Worm (Caenorhabditis elegans) whole organism, midembryonic: ENCODE data around the gene VM106R.1.

Experiments
- T22C8.4 ChIP-seq: fragments of 200-800 bp; sonication (Bioruptor generic); IDR thresholded peaks from 2 replicates; pipeline ENCODE4 v1.3.6; 2022; ENCODE audit warnings: missing genetic modification characterization, missing compliant biosample characterization
- cog-1 ChIP-seq: sonication (generic microtip); optimal IDR thresholded peaks from 2 replicates; lab custom pipeline; 2016; ENCODE audit warnings: missing genetic modification characterization, missing compliant biosample characterization
- flt-1 ChIP-seq: fragments of 200-800 bp; sonication (Bioruptor generic); IDR thresholded peaks from 2 replicates; pipeline ENCODE4 v1.3.6; 2022; ENCODE audit warnings: missing genetic modification characterization, missing compliant biosample characterization
- klf-2 ChIP-seq: fragments of 200-800 bp; sonication (Bioruptor generic); conservative IDR thresholded peaks from 2 replicates; pipeline ENCODE4 v1.3.6; 2022; ENCODE audit warnings: missing genetic modification reagents, missing genetic modification characterization, missing compliant biosample characterization
- med-1 ChIP-seq: sonication (generic microtip); optimal IDR thresholded peaks from 2 replicates; lab custom pipeline; 2017; ENCODE audit warnings: missing genetic modification characterization, mild to moderate bottlenecking, missing compliant biosample characterization, antibody characterized with exemption, missing genetic modification reagents; ENCODE audit not compliant: insufficient read depth
- ref-1 ChIP-seq: fragments of 200-800 bp; sonication (Bioruptor generic); conservative IDR thresholded peaks from 2 replicates; pipeline ENCODE4 v1.3.6; 2022; ENCODE audit warnings: missing genetic modification reagents, missing genetic modification characterization, missing compliant biosample characterization
- ztf-23 ChIP-seq: fragments of 200-800 bp; sonication (Bioruptor generic); IDR thresholded peaks from 2 replicates; pipeline ENCODE4 v1.3.6; 2022; ENCODE audit warnings: missing genetic modification reagents, missing genetic modification characterization, missing compliant biosample characterization
- ztf-29 ChIP-seq: fragments of 200-800 bp; sonication (Bioruptor generic); IDR thresholded peaks from 2 replicates; pipeline ENCODE4 v1.3.6; 2022; ENCODE audit warnings: missing genetic modification reagents, missing genetic modification characterization, missing compliant biosample characterization

DNA sequence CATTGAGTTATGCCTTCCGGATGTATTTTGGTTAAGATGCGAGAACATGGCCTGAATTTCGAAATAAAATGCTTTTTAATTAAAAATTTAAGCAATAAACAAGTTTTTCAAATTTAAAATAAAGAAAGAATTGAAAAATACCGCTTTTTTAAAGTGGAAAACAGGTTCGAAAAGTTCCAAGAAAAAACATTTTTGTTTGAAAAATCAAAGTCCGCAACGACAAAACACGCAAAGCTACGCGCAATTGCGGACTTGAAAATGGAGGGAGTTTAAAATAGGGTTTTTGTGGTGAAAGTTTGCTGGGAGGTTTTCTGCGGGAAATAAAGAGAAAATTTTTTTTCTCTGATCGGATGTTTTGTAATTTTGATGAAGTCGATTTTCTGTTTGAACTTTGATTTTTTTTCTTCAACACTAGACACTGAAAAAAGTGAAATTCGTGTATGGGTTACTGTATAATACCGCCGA is 30.5 kb downstream of the VM106R.1 start, which contains the start of gene npp-19:
- TF ChIP-seq cog-1 (tag; lab: Kevin White, UChicago) (peak; percentile 23), ztf-29 (no peak), flt-1 (GFP tag; lab: Robert Waterston, UW) (0 out of 2 replicates have a peak, but pooled peaks have one; percentile 45), ref-1 (no peak), klf-2 (GFP tag; lab: Robert Waterston, UW) (no peak), T22C8.4 (GFP tag; lab: Robert Waterston, UW) (no peak), ztf-23 (GFP tag; lab: Robert Waterston, UW) (0 out of 2 replicates have a peak, but pooled peaks have one; percentile 47), med-1 (no peak)
